Fruit fly (Drosophila melanogaster) whole organism, embryonic: ENCODE measurements around the gene CG14965.

Experiments
- B-H2 ChIP-seq: fragments of 200-800 bp; sonication (Bioruptor generic); optimal IDR thresholded peaks from 2 replicates; lab custom pipeline; 2018; ENCODE audit warnings: missing biosample characterization, mild to moderate bottlenecking, missing genetic modification characterization
- CG10267 ChIP-seq: fragments of 200-800 bp; sonication (Bioruptor generic); optimal IDR thresholded peaks from 2 replicates; lab custom pipeline; 2018; ENCODE audit warnings: missing biosample characterization, mild to moderate bottlenecking, missing genetic modification characterization, moderate library complexity
- CG10654 ChIP-seq: fragments of 200-800 bp; sonication (Bioruptor generic); optimal IDR thresholded peaks from 2 replicates; lab custom pipeline; 2016; ENCODE audit warnings: missing biosample characterization, missing genetic modification characterization
- CG10979 ChIP-seq: fragments of 200-800 bp; sonication (Bioruptor generic); optimal IDR thresholded peaks from 2 replicates; lab custom pipeline; 2018; ENCODE audit warnings: missing biosample characterization, mild to moderate bottlenecking, missing genetic modification characterization, moderate library complexity
- CG11085 ChIP-seq: fragments of 200-800 bp; sonication (Bioruptor generic); IDR thresholded peaks from 2 replicates; pipeline ENCODE4 v1.3.6; 2022; ENCODE audit warnings: missing biosample characterization, missing genetic modification characterization
- CG13624 ChIP-seq: fragments of 200-800 bp; sonication (Bioruptor generic); optimal IDR thresholded peaks from 2 replicates; lab custom pipeline; 2016; ENCODE audit warnings: missing biosample characterization, missing genetic modification characterization
- CG13775 ChIP-seq: fragments of 200-800 bp; sonication (Bioruptor generic); optimal IDR thresholded peaks from 3 replicates; lab custom pipeline; 2017; ENCODE audit warnings: missing biosample characterization, mild to moderate bottlenecking, missing genetic modification characterization
- CG14667 ChIP-seq: fragments of 200-800 bp; sonication (Bioruptor generic); IDR thresholded peaks from 2 replicates; pipeline ENCODE4 v1.3.6; 2022; ENCODE audit warnings: missing biosample characterization, missing genetic modification characterization
- CG15601 ChIP-seq: fragments of 200-800 bp; sonication (Bioruptor generic); optimal IDR thresholded peaks from 3 replicates; lab custom pipeline; 2019; ENCODE audit warnings: missing biosample characterization, mild to moderate bottlenecking, missing genetic modification characterization, moderate library complexity
- CG31365 ChIP-seq: fragments of 200-800 bp; sonication (Bioruptor generic); optimal IDR thresholded peaks from 2 replicates; lab custom pipeline; 2018; ENCODE audit warnings: missing biosample characterization, mild to moderate bottlenecking, missing genetic modification characterization
- CG3281 ChIP-seq: fragments of 200-800 bp; sonication (Bioruptor generic); optimal IDR thresholded peaks from 3 replicates; lab custom pipeline; 2017; ENCODE audit warnings: missing biosample characterization, mild to moderate bottlenecking, missing genetic modification characterization
- CG33213 ChIP-seq: fragments of 200-800 bp; sonication (Bioruptor generic); optimal IDR thresholded peaks from 3 replicates; lab custom pipeline; 2016; ENCODE audit warnings: missing biosample characterization, missing genetic modification characterization
- CG3847 ChIP-seq: fragments of 200-800 bp; sonication (Bioruptor generic); IDR thresholded peaks from 2 replicates; pipeline ENCODE4 v1.3.6; 2022; ENCODE audit warnings: missing biosample characterization, missing genetic modification characterization
- CG4424 ChIP-seq: fragments of 200-800 bp; sonication (Bioruptor generic); optimal IDR thresholded peaks from 3 replicates; lab custom pipeline; 2016; ENCODE audit warnings: missing biosample characterization, missing genetic modification characterization
- CG5953 ChIP-seq: fragments of 200-800 bp; sonication (Bioruptor generic); IDR thresholded peaks from 2 replicates; pipeline ENCODE4 v1.3.6; 2022; ENCODE audit warnings: missing biosample characterization, missing genetic modification characterization
- CG6683 ChIP-seq: fragments of 200-800 bp; sonication (Bioruptor generic); optimal IDR thresholded peaks from 2 replicates; lab custom pipeline; 2017; ENCODE audit warnings: missing biosample characterization, mild to moderate bottlenecking, missing genetic modification characterization, missing genetic modification reagents
- CG7745 ChIP-seq: fragments of 200-800 bp; sonication (Bioruptor generic); optimal IDR thresholded peaks from 2 replicates; lab custom pipeline; 2018; ENCODE audit warnings: missing biosample characterization, mild to moderate bottlenecking, missing genetic modification characterization, moderate library complexity
- CG7963 ChIP-seq: fragments of 200-800 bp; sonication (Bioruptor generic); IDR thresholded peaks from 3 replicates; pipeline ENCODE4 v1.3.6; 2022; ENCODE audit warnings: missing biosample characterization, missing genetic modification characterization; ENCODE audit not compliant: partially characterized antibody
- CG8281 ChIP-seq: fragments of 200-800 bp; sonication (Bioruptor generic); optimal IDR thresholded peaks from 2 replicates; lab custom pipeline; 2018; ENCODE audit warnings: missing biosample characterization, mild to moderate bottlenecking, missing genetic modification characterization, moderate library complexity
- CG9797 ChIP-seq: fragments of 200-800 bp; sonication (Bioruptor generic); optimal IDR thresholded peaks from 3 replicates; lab custom pipeline; 2018; ENCODE audit warnings: missing biosample characterization, mild to moderate bottlenecking, missing genetic modification characterization
- Dfd ChIP-seq, 2 experiments: fragments of >200 bp; optimal IDR thresholded peaks; 2 replicates each; lab custom pipeline; 2017; ENCODE audit warnings: missing biosample characterization in 2 of 2, missing genetic modification characterization in 2 of 2
- Dip2 ChIP-seq: fragments of 200-800 bp; sonication (Bioruptor generic); IDR thresholded peaks from 2 replicates; pipeline ENCODE4 v1.3.6; 2022; ENCODE audit warnings: missing biosample characterization, missing genetic modification characterization
- Dref ChIP-seq: fragments of 200-800 bp; sonication (Bioruptor generic); IDR thresholded peaks from 2 replicates; pipeline ENCODE4 v1.3.6; 2022; ENCODE audit warnings: missing biosample characterization, missing genetic modification characterization
- Eip74EF ChIP-seq, 2 experiments: fragments of 200-800 bp in 1 of 2; fragments of >200 bp in 1 of 2; sonication (Bioruptor generic) in 1 of 2; optimal IDR thresholded peaks; 2 replicates each; lab custom pipeline; 2017 to 2019; ENCODE audit warnings: missing biosample characterization in 2 of 2, missing genetic modification characterization in 2 of 2, mild to moderate bottlenecking in 1 of 2, moderate library complexity in 1 of 2
- HLHmδ ChIP-seq: fragments of 200-800 bp; sonication (Bioruptor generic); optimal IDR thresholded peaks from 2 replicates; lab custom pipeline; 2018; ENCODE audit warnings: missing biosample characterization, mild to moderate bottlenecking, missing genetic modification characterization, moderate library complexity
- Kr ChIP-seq: fragments of 200-800 bp; sonication (Bioruptor generic); optimal IDR thresholded peaks from 2 replicates; lab custom pipeline; 2017; ENCODE audit warnings: missing biosample characterization, mild to moderate bottlenecking, missing genetic modification characterization
- Med ChIP-seq: fragments of 200-800 bp; sonication (Bioruptor generic); peaks from one replicate; lab custom pipeline; 2016; ENCODE audit warnings: missing biosample characterization, missing genetic modification characterization, mild to moderate bottlenecking, inconsistent platforms, moderate library complexity
- Nf-YA ChIP-seq: fragments of 200-800 bp; sonication (Bioruptor generic); IDR thresholded peaks from 2 replicates; pipeline ENCODE4 v1.3.6; 2022; ENCODE audit warnings: missing biosample characterization, missing genetic modification characterization
- ab ChIP-seq: fragments of 200-800 bp; sonication (Bioruptor generic); optimal IDR thresholded peaks from 2 replicates; lab custom pipeline; 2016; ENCODE audit warnings: missing biosample characterization, missing genetic modification characterization
- al ChIP-seq: fragments of 200-800 bp; sonication (Bioruptor generic); IDR thresholded peaks from 2 replicates; pipeline ENCODE4 v1.3.6; 2022; ENCODE audit warnings: missing biosample characterization, missing genetic modification characterization
- amos ChIP-seq: fragments of 200-800 bp; sonication (Bioruptor generic); IDR thresholded peaks from 2 replicates; pipeline ENCODE4 v1.3.6; 2022; ENCODE audit warnings: missing biosample characterization, missing genetic modification characterization; ENCODE audit not compliant: partially characterized antibody
- ap ChIP-seq: fragments of 200-800 bp; sonication (Bioruptor generic); IDR thresholded peaks from 2 replicates; pipeline ENCODE4 v1.3.6; 2022; ENCODE audit warnings: missing biosample characterization, missing genetic modification characterization
- ato ChIP-seq: fragments of 200-800 bp; sonication (Bioruptor generic); IDR thresholded peaks from 2 replicates; pipeline ENCODE4 v1.3.6; 2022; ENCODE audit warnings: missing biosample characterization, missing genetic modification characterization; ENCODE audit not compliant: partially characterized antibody
- bcd ChIP-seq: fragments of 200-800 bp; sonication (Bioruptor generic); optimal IDR thresholded peaks from 2 replicates; lab custom pipeline; 2017; ENCODE audit warnings: missing biosample characterization, mild to moderate bottlenecking, missing genetic modification characterization
- btn ChIP-seq: fragments of 200-800 bp; sonication (Bioruptor generic); optimal IDR thresholded peaks from 2 replicates; lab custom pipeline; 2016; ENCODE audit warnings: missing biosample characterization, missing genetic modification characterization
- cad ChIP-seq: fragments of >200 bp; optimal IDR thresholded peaks from 2 replicates; lab custom pipeline; 2017; ENCODE audit warnings: missing biosample characterization, missing genetic modification characterization
- cato ChIP-seq: fragments of 200-800 bp; sonication (Bioruptor generic); optimal IDR thresholded peaks from 2 replicates; lab custom pipeline; 2016; ENCODE audit warnings: missing biosample characterization, missing genetic modification characterization, borderline replicate concordance
- gcm2 ChIP-seq: fragments of 200-800 bp; sonication (Bioruptor generic); optimal IDR thresholded peaks from 2 replicates; lab custom pipeline; 2016; ENCODE audit warnings: missing biosample characterization, missing genetic modification characterization
- grn ChIP-seq: fragments of 200-800 bp; sonication (Bioruptor generic); optimal IDR thresholded peaks from 3 replicates; lab custom pipeline; 2017; ENCODE audit warnings: missing biosample characterization, missing genetic modification characterization
- lbe ChIP-seq: fragments of 200-800 bp; sonication (Bioruptor generic); optimal IDR thresholded peaks from 2 replicates; lab custom pipeline; 2016; ENCODE audit warnings: missing biosample characterization, mild to moderate bottlenecking, missing genetic modification characterization
- lov ChIP-seq, 2 experiments: fragments of 200-800 bp in 1 of 2; fragments of >200 bp in 1 of 2; sonication (Bioruptor generic) in 1 of 2; IDR thresholded peaks in 1 of 2; optimal IDR thresholded peaks in 1 of 2; 2 replicates in 1 of 2; 3 replicates in 1 of 2; pipeline versions ENCODE4 v1.3.6 to Lab custom; 2017 to 2022; ENCODE audit warnings: missing biosample characterization in 1 of 2, missing genetic modification characterization in 1 of 2
- oc ChIP-seq: fragments of 200-800 bp; sonication (Bioruptor generic); optimal IDR thresholded peaks from 2 replicates; lab custom pipeline; 2018; ENCODE audit warnings: missing biosample characterization, mild to moderate bottlenecking, missing genetic modification characterization, moderate library complexity
- pita ChIP-seq: fragments of 200-800 bp; sonication (Bioruptor generic); optimal IDR thresholded peaks from 2 replicates; lab custom pipeline; 2017; ENCODE audit warnings: missing biosample characterization, mild to moderate bottlenecking, missing genetic modification characterization
- pros ChIP-seq: fragments of 200-800 bp; sonication (Bioruptor generic); optimal IDR thresholded peaks from 3 replicates; lab custom pipeline; 2019; ENCODE audit warnings: missing biosample characterization, mild to moderate bottlenecking, missing genetic modification characterization, moderate library complexity
- psq ChIP-seq: fragments of 200-800 bp; sonication (Bioruptor generic); optimal IDR thresholded peaks from 2 replicates; lab custom pipeline; 2017; ENCODE audit warnings: missing biosample characterization, missing genetic modification characterization
- ranshi ChIP-seq: fragments of 200-800 bp; sonication (Bioruptor generic); IDR thresholded peaks from 2 replicates; pipeline ENCODE4 v1.3.6; 2022; ENCODE audit warnings: missing biosample characterization, missing genetic modification characterization
- stc ChIP-seq: fragments of 200-800 bp; sonication (Bioruptor generic); IDR thresholded peaks from 2 replicates; pipeline ENCODE4 v1.3.6; 2022; ENCODE audit warnings: missing biosample characterization, missing genetic modification characterization
- tup ChIP-seq: fragments of 200-800 bp; sonication (Bioruptor generic); optimal IDR thresholded peaks from 2 replicates; lab custom pipeline; 2016; ENCODE audit warnings: missing biosample characterization, mild to moderate bottlenecking, missing genetic modification characterization, moderate library complexity
- vfl ChIP-seq: fragments of 200-800 bp; sonication (Bioruptor generic); optimal IDR thresholded peaks from 2 replicates; lab custom pipeline; 2016; ENCODE audit warnings: missing biosample characterization, missing genetic modification characterization
- wor ChIP-seq: fragments of 200-800 bp; sonication (Bioruptor generic); IDR thresholded peaks from 2 replicates; pipeline ENCODE4 v1.3.6; 2022; ENCODE audit warnings: missing biosample characterization, missing genetic modification characterization
- z ChIP-seq: fragments of 200-800 bp; sonication (Bioruptor generic); IDR thresholded peaks from 3 replicates; pipeline ENCODE4 v1.3.6; 2022; ENCODE audit warnings: missing biosample characterization, missing genetic modification characterization

CG14965 gene

DNA sequence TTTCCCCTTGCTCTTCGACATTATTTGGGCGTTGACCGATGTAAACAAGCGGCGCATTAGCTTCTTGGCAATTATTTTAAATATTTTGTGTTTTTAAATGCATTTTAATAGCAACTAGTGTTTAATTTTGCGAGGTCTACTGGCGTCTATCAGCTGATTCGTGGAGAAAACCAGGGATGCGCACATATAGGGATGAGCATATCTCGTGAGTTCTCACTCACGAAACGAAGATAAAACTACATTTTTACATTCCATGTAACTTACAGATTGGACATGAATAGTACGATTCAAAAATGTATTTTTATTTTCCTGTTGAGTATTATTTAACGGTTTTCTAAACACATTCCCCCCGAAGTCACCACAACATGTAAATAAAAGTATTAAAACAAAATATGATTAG is 5.2 kb upstream of the CG14965 start, which contains the start of gene CG14966 (continued):
- TF ChIP-seq vfl (GFP tag; lab: Kevin White, UChicago): peak; percentile 28
- TF ChIP-seq oc (tag; lab: Kevin White, UChicago): no peak
- TF ChIP-seq Nf-YA (GFP tag; lab: Robert Waterston, UW): no peak
- TF ChIP-seq grn (GFP tag; lab: Kevin White, UChicago): peak; percentile 11
- no peak for TF ChIP-seq wor (GFP tag; lab: Robert Waterston, UW)
- TF ChIP-seq tup: no peak
- TF ChIP-seq Med (GFP tag; lab: Kevin White, UChicago): peak; percentile 89
- TF ChIP-seq Dfd (GFP tag; optimal IDR thresholded peaks at IDR 0.05; lab: Kevin White, UChicago): no peak
- TF ChIP-seq CG3281 (GFP tag; lab: Kevin White, UChicago): no peak
- peak; percentile 68 for TF ChIP-seq CG10267 (tag; lab: Kevin White, UChicago)
- no peak for TF ChIP-seq CG7745 (tag; lab: Kevin White, UChicago)
- no peak for TF ChIP-seq psq
- no peak for TF ChIP-seq z
- no peak for TF ChIP-seq CG14667 (GFP tag; lab: Robert Waterston, UW)
- TF ChIP-seq CG5953 (GFP tag; lab: Robert Waterston, UW): no peak
- no peak for TF ChIP-seq CG6683
- peak; percentile 17 for TF ChIP-seq lbe (GFP tag; lab: Kevin White, UChicago)
- TF ChIP-seq CG8281 (tag; lab: Kevin White, UChicago): no peak
- no peak for TF ChIP-seq btn (GFP tag; lab: Kevin White, UChicago)
- TF ChIP-seq B-H2 (GFP tag; lab: Kevin White, UChicago): peak; percentile 20
- TF ChIP-seq Dref (GFP tag; lab: Robert Waterston, UW): 0 out of 2 replicates have a peak, but pooled peaks have one; percentile 36
- no peak for TF ChIP-seq lov (optimal IDR thresholded peaks at IDR 0.05; lab: Kevin White, UChicago)
- no peak for TF ChIP-seq lov (GFP tag; IDR thresholded peaks at IDR 0.05; lab: Robert Waterston, UW)
- TF ChIP-seq CG33213: peak; percentile 30
- no peak for TF ChIP-seq CG11085 (GFP tag; lab: Robert Waterston, UW)
- TF ChIP-seq ranshi (GFP tag; lab: Robert Waterston, UW): no peak
- TF ChIP-seq cad: no peak
- no peak for TF ChIP-seq Eip74EF (GFP tag; optimal IDR thresholded peaks at IDR 0.05; lab: Kevin White, UChicago)
- TF ChIP-seq ab (GFP tag; lab: Kevin White, UChicago): no peak
- TF ChIP-seq ato: peak; percentile 56
- peak; percentile 54 for TF ChIP-seq CG13624 (GFP tag; lab: Kevin White, UChicago)
- no peak for TF ChIP-seq HLHmδ
- no peak for TF ChIP-seq CG15601 (tag; lab: Kevin White, UChicago)
- TF ChIP-seq gcm2 (GFP tag; lab: Kevin White, UChicago): no peak
- no peak for TF ChIP-seq ap
- TF ChIP-seq Dip2 (GFP tag; lab: Robert Waterston, UW): no peak
- peak; percentile 76; the same call in 2 of the 3 replicates for TF ChIP-seq CG7963 (GFP tag; lab: Robert Waterston, UW)
- TF ChIP-seq cato (GFP tag; lab: Kevin White, UChicago): no peak
- no peak for TF ChIP-seq pros (GFP tag; lab: Kevin White, UChicago)
- TF ChIP-seq CG31365 (tag; lab: Kevin White, UChicago): no peak
- no peak for TF ChIP-seq stc (GFP tag; lab: Robert Waterston, UW)
- peak; percentile 94 for TF ChIP-seq amos (GFP tag; lab: Robert Waterston, UW)
- peak; percentile 35 for TF ChIP-seq CG9797 (GFP tag; lab: Kevin White, UChicago)
- peak; percentile 44 for TF ChIP-seq CG3847
- TF ChIP-seq CG10654 (GFP tag; lab: Kevin White, UChicago): no peak
- TF ChIP-seq CG10979 (tag; lab: Kevin White, UChicago): peak; percentile 1
- TF ChIP-seq al (GFP tag; lab: Robert Waterston, UW): no peak
- no peak for TF ChIP-seq pita (GFP tag; lab: Kevin White, UChicago)
- TF ChIP-seq Kr (GFP tag; lab: Kevin White, UChicago): no peak
- peak; percentile 1 for TF ChIP-seq CG4424
- no peak for TF ChIP-seq bcd
- no peak for TF ChIP-seq CG13775 (GFP tag; lab: Kevin White, UChicago)
